Fruit fly (Drosophila melanogaster): ENCODE data around the gene CG14424.

DNA sequence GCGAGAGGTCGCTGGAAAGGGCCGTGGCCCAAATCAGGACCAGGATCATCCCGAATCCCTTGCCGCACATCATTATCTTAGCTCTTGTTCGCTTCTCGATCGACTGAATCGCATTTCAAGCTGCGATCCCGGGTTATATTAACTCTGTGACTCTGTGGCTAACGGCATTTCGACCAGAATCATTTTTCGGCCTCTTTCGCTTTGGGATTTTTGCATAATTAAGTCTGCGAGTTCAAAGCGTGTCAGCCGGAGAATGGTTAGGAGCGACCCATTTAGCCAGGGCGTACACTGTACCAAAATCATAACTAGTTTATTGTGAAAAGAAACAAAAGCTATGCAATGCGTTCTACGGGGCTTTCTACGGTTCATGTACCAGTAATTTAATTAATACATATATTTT lies 43.5 kb downstream of the CG14424 start, which contains the start of gene CG14418:
- TF ChIP-seq h (optimal IDR thresholded peaks at IDR 0.05) (no peak), Sin3A (optimal IDR thresholded peaks at IDR 0.05) (no peak), Myc (optimal IDR thresholded peaks at IDR 0.05) (no peak), psq (optimal IDR thresholded peaks at IDR 0.05) (no peak)
